Worm (Caenorhabditis elegans) whole organism, L4/young adult: Measurements from ENCODE around the gene Y53G8AM.8.

Experiments used
- W03F9.2 ChIP-seq: fragments of 150-350 bp; optimal IDR thresholded peaks from 2 replicates; lab custom pipeline; 2014; ENCODE audit warnings: missing biosample characterization, missing genetic modification characterization
- dao-5 ChIP-seq: sonication (generic microtip); optimal IDR thresholded peaks from 2 replicates; lab custom pipeline; 2016; ENCODE audit warnings: missing genotype, missing genetic modification characterization, moderate library complexity, missing compliant biosample characterization
- him-1 ChIP-seq: sonication (generic microtip); optimal IDR thresholded peaks from 2 replicates; lab custom pipeline; 2016; ENCODE audit warnings: missing genotype, missing genetic modification reagents, missing genetic modification characterization, missing compliant biosample characterization

DNA sequence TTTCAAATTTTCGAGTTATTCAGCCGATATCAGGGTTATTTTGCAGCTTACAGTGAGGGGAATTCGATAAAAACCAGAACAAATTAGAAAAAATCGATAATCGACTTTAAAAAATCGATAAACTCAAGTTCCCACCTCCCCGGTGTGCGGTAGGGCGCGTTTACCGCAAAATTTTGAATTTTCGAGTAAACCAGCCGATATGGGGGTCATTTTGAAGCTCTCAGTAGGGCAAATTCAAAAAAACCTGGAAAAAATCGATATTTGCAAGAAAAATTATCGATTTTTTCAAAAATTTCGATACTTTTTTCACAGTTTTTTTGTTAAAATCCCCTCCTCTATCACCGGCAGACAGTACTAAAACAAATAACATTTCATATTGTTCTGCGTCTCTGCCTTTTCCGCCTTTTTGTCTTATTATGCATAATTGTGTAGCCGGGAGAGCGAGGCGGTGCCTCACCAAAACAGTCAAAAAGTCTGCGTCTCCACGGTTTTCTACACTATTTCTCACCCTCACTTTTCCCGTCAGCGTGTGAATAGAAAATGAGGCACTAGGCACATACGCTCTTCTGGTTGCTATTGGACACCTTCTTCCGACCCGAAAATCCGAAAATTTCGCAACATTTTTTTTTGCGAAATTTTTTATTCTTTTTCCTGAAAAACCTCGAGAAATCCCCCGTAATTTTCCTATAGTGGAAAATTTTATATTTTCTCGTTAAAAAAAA lies 32.5 kb upstream of the Y53G8AM.8 start, which contains the start of gene ral-1:
- TF ChIP-seq him-1 (tag; lab: Kevin White, UChicago), result no peak
- TF ChIP-seq W03F9.2 (tag; lab: Kevin White, UChicago), result no peak
- TF ChIP-seq dao-5 (tag; lab: Kevin White, UChicago), result no peak
